Fruit fly (Drosophila melanogaster): Measurements from ENCODE around the gene ATP8B.

Gene ATP8B

DNA sequence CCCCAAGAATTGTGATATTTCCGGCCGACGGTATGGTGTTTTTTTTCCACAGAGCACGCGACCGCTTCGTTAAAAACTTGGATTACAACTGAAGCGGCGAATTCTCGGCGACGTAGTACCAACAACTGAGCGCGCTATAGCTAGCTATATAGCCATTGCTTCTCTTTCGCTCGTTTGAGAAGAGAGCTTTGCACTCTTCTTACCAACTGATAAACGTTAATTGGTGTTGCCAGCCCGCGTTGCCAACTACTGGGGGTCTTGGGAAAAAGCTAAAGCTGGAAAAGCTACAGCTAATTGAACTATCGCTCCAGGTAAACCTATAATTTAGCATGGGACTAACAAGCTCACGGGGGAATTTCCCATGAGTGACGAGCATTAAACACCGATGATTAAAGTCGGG, at the start of gene ATP8B:
Gene ATP8B, minus strand, starts transcription at position 64 of the 400 bp plus-strand sequence.
- no peak for TF ChIP-seq CG8478 (optimal IDR thresholded peaks at IDR 0.05)
- no peak for TF ChIP-seq CTCF (optimal IDR thresholded peaks at IDR 0.05)

DNA sequence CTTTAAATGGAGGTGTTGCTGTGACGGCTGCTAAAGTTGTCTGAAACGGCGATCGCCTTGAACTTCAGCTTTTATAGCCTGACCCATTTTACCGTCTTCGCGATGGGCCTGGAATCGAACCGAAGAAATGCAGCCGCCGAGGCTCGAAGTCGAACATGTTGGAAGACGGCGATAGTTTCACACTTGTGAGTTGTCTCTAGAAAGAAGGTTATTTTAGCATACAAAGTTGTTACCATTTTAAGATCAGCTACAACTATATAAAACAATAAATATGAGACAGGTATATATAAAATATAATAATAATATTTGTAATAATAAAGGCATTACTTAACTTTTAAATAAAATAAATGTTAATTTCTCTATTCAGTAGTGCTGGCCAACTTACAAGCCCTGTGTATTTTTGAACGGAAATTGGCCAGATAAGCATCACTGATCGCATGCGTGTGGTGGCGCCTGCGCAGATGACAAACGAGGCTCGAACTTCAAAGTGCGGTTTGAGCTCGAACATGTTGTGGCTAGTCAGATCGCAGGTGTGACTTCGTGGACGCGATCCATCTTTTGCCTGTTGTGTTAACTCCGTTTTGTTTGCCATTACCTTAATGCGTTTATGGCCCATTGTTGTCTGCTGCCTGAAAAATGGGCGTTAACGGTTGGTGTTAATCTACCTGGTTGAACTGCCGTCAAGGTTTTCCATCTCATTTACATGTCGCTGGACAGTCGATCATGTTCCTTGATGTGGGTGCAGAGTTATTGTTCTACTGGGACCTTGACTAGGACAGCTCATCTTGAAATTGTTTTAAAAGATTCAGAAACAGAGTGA, 37.9 kb upstream of the ATP8B start, which contains the start of gene CG4702:
Gene CG4702, minus strand, starts transcription at position 51 of the 820 bp plus-strand sequence.
- TF ChIP-seq CG8478 (optimal IDR thresholded peaks at IDR 0.05) = no peak
- no peak for TF ChIP-seq CTCF (optimal IDR thresholded peaks at IDR 0.05)

DNA sequence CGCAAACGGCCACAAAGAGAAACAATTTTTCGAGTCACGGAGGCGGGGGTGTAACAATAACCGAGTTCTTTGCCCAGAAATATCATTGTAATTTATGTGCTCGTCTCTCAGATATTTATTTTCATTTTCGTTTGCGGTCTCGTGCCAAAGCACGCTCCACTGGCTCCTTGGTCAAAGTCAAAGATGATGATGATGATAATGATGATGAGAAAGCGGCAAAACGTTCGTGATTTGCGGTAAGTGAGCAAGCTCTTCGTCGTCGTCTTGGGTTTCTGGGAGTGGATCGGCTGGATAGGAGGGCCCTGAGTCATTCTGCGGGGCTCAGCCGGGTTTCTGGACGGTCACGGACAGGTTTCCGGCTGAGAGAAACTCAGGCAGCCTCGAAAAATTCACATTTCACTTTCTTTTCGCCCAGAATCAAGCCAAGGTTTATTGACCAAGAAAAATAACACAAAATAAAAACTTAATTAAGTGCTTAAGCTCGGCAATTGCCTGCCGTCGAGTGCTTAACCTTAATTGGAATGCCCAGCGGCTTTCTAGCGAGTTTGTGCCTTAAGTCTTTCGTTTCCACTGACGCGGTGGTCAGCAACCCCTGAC, 35.1 kb upstream of the ATP8B start:
- no peak for TF ChIP-seq CG8478 (optimal IDR thresholded peaks at IDR 0.05)
- no peak for TF ChIP-seq CTCF (optimal IDR thresholded peaks at IDR 0.05)

DNA sequence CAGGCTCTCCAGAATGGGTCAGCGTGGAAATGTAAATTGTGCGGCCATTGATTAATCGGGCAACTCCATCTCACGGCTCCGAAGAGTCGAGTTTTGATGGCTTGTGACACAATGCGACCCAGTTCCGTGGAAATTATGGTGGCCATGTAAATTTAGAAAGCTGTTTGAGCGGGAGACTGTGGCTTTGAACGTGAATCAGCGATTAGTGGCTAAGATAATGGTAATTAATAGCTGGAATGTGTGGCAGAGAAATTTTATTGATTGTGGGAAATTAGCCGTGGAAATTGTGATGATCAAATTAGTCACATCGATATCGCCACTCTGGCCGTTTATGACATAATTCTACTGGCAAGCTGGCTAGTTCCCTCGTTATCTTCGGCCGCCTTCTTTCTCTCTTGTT, 34.4 kb upstream of the ATP8B start:
- TF ChIP-seq CTCF (optimal IDR thresholded peaks at IDR 0.05) = no peak
- TF ChIP-seq CG8478 (optimal IDR thresholded peaks at IDR 0.05) = no peak

DNA sequence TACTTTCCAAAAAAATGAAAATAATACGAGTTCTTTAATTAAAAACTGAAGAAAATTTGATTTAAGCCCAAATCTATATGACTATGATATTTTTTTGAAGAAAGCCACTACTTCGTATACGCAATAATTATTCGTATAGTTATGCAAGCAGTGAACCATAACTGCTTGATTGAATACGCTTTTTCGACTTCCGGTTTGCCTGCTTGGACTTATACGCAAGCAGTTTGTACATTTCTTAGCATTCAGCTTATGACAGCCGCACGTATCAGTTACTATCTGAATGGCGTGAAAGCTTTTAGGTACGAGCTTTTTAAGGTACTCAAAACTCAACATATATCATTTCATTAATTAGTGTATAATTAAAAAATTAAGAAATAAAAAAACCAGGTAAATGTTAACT, 30.7 kb upstream of the ATP8B start:
- TF ChIP-seq CTCF (optimal IDR thresholded peaks at IDR 0.05) (no peak), CG8478 (optimal IDR thresholded peaks at IDR 0.05) (no peak)

DNA sequence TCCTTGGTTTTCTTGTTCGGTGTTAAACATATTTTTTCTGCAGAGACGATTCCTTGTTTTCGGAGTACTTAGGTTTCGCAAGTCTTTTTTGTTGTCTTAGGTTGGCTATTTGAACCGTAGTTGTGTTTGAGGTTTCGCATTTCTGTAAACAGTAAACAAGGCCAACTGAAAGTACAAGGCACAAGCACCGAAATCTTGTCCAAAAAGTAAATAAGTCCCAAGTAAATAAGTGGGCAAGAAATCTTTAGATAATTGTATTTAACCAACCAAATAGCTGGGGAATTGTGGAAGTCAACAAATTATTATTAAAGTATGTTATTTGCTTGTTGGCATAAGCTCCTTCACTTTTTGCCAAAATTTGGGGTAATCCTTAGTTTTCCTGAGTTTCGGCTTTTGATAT, 23.3 kb upstream of the ATP8B start:
- TF ChIP-seq CG8478 (optimal IDR thresholded peaks at IDR 0.05) (no peak), CTCF (optimal IDR thresholded peaks at IDR 0.05) (no peak)

DNA sequence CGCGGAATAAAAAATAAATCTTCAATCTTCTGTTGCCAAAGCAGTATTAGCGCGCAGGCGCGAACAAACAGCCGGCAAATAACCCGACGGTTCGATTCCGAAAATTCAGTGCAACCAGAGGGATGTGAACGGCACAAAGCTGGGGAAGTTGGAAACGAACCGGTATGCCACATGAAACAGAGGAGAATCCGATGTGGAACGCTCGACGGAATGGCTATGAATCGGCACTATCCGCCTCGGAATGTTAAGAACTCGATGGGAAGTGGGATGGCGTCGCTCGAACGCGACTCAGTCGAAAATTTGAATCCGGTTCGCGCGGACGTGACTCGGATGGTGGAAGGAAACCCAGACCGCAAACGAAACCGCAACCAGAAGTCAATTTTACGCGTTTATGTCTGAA, 4.2 kb upstream of the ATP8B start, which contains the start of gene dpr17:
Gene dpr17, plus strand, starts transcription at position 289 of the 400 bp plus-strand sequence.
- TF ChIP-seq CG8478 (optimal IDR thresholded peaks at IDR 0.05) = no peak
- no peak for TF ChIP-seq CTCF (optimal IDR thresholded peaks at IDR 0.05)

DNA sequence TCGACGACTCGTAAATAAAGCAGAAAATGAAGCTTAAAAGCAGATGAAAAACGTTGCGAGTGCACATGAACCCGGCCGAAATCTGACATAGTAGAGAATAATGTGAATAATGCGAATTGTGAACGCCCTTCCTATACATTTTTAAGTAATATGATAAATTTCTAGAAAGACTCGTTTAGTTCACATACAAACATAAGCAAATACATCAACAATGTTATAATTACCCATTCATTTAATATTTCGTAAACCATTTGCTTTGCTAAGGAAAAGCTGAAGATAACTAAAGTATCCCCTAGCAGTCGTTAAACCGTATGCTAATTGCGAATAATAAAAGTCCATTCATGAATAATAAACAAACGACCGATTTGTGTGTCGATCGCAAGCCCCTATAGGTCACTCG, 6.9 kb downstream of the ATP8B start:
- no peak for TF ChIP-seq CTCF (optimal IDR thresholded peaks at IDR 0.05)
- no peak for TF ChIP-seq CG8478 (optimal IDR thresholded peaks at IDR 0.05)

DNA sequence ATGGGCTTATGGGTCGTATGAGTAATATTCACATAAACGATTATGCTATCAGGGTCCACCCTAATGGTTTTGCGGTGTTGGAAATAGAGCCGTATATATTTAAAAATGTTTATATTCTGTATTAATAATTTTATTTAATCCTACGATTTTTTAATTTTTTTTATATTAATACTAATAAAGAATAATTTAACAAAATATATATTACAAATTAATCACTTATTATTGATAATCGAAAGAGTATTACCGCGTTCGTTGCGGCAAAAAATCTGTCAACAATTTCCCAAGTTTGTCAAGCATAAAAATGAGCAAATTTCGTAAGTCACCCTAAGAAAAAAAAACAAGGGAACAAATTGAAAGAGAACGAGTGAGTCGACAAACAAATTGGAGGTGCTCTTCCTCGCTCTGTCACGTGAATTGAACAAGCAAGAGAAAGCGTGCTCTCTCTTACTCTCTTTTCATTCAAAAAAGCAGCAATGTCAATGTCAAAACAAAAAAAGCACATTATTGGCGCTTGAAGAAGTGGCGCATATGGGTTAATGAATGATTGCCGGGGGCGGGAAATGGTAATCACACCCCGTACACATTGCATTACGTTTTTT, 9.9 kb downstream of the ATP8B start:
- TF ChIP-seq CTCF (optimal IDR thresholded peaks at IDR 0.05) = no peak
- TF ChIP-seq CG8478 (optimal IDR thresholded peaks at IDR 0.05) = no peak

DNA sequence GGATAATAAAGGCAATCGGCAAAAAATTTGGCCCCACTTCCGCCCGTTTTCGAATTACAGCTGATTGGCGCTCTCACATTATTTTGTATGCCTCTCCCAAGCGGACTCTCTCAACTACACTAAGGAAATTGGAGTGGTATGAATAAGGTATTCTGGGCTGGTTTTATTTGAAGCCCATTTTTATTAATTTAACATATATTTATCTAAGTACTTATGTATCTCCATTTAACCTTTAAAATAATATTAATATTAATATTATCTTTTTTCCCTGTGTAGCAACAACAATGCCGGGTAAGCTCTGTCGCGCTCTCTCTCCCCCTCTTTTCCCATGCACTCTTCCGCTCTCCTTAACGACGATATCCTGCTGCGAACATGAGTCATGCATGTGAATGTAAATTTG, 11.5 kb downstream of the ATP8B start:
- TF ChIP-seq CG8478 (optimal IDR thresholded peaks at IDR 0.05) (no peak), CTCF (optimal IDR thresholded peaks at IDR 0.05) (no peak)

DNA sequence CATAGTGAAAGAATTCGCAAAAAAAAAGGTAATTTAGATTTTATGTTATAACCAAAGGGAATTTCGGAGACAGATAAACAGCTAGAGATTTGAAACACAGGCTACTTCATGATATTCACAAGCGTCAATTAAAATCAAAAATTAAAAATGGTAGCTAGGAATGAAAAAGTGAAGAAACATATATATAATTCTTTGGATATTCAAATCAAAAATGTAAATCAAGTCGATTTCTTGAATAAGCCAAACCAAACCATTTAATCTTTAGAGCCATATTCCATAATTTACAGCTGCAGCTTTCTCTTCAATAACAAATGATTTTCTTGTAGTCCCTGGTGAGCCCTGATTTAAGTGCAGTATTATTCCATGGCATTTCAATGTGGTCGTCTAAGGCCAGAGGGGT, 27.6 kb downstream of the ATP8B start, which contains the start of gene CG14740:
Gene CG14740, minus strand, starts transcription at position 101 of the 400 bp plus-strand sequence.
- TF ChIP-seq CTCF (optimal IDR thresholded peaks at IDR 0.05) (no peak), CG8478 (optimal IDR thresholded peaks at IDR 0.05) (no peak)

DNA sequence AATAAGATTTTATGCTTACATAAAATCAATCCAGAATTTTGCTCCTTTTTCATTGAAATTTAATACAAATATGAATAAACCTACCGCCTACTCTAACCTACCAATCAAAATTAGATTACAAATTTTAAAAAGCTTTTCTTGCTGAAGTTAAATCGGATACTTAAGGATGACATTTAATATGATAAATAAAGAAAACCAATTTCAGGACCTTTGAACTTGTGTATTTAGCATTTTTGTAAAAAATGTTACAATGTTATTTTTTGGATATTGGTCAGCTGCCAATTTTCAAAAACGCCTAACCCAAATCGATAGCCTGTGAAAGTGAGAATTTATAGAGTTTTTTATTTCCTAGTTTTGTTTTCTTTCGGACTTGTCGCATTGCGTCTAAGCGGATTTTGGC, 41.3 kb downstream of the ATP8B start, which contains the start of gene CG14739:
Gene CG14739, minus strand, starts transcription at position 101 of the 400 bp plus-strand sequence.
- TF ChIP-seq CTCF (optimal IDR thresholded peaks at IDR 0.05) (no peak), CG8478 (optimal IDR thresholded peaks at IDR 0.05) (no peak)

DNA sequence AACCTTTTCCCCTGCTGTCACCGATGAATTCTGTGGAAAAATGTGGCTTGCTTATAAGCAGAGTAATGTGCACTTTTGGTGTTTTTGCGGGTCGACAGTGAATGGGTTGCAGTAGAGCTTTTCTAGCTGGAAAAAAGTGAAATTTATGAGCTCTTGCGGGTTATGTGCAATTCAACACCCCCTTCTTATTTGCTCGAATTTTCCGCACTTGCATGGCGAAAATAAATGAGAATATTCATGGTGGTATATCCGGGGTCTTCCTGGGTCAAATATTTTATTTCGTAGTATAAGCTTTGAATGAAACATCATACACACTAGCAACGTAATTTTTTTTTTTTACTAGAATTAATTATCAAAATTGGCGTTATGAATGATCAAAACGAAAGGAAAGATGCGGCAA, 50.2 kb downstream of the ATP8B start, which contains the start of gene CG14736:
Gene CG14736, plus strand, starts transcription at position 301 of the 400 bp plus-strand sequence.
- no peak for TF ChIP-seq CTCF (optimal IDR thresholded peaks at IDR 0.05)

DNA sequence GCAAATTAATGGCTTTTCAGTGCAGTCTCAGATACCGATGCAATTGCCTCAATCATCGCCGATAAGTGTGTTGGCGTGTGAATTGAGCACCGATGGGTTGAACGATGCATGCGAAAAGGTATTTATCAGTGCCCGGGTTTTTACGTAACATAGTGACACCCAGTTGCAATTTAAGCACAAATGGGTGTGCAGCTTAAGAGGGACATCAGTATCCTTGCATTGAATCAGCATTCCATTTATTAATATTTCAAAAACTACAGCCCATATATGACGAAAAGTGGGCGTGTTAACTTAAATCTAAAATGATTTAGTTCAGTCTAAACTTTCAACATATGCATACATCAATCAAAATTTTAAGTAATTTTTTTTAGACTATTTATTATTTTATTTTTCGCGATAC, 57.6 kb downstream of the ATP8B start, which contains the start of gene ssp5:
Gene ssp5, plus strand, starts transcription at position 301 of the 400 bp plus-strand sequence.
- no peak for TF ChIP-seq CG8478 (optimal IDR thresholded peaks at IDR 0.05)
- no peak for TF ChIP-seq CTCF (optimal IDR thresholded peaks at IDR 0.05)

DNA sequence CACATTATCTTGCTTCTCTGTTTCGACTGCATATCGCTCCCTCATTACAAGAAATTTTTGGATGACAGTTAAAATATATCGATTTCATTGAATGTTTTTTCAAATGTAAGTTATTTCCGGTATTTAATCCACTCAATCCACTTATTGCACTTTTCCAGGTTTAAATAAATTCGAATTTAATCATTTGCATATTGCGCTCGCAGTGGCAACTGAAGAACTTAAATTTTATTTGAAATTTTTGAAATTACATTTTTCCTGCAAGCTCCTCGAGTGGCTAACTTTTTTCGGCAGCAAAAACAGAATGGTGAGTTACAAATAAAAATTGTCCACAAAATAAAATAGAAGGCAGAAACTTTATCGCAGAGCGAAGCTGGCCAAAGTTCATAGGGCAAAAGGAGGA, 58.8 kb downstream of the ATP8B start, which contains the start of the genes CG31358, CG42504 and CG42505:
Gene CG31358, minus strand, starts transcription at position 101 of the 400 bp plus-strand sequence.
Gene CG42504, minus strand, starts transcription at position 101 of the 400 bp plus-strand sequence.
Gene CG42505, minus strand, starts transcription at position 101 of the 400 bp plus-strand sequence.
- TF ChIP-seq CG8478 (optimal IDR thresholded peaks at IDR 0.05) (no peak), CTCF (optimal IDR thresholded peaks at IDR 0.05) (no peak)

All from S2 (cell line).